Fruit fly (Drosophila melanogaster): ENCODE results near the gene PICK1.
A peak's percentile ranks its signal among the peaks of the same experiment; 100 is the strongest.

PICK1 gene

dm6 chr2L:12720430-12721396 is 25.9 kb downstream of the PICK1 start (continued):
- TF ChIP-seq hbn (GFP tag; IDR thresholded peaks at IDR 0.05; ENCODE audit: partially characterized antibody) (no peak), CG12071 (GFP tag; optimal IDR thresholded peaks at IDR 0.05) (no peak), CTCF (GFP tag; optimal IDR thresholded peaks at IDR 0.05) (no peak), CG17361 (GFP tag; IDR thresholded peaks at IDR 0.05) (peak; percentile 67; the same call in 2 of the 3 replicates), otp (GFP tag; IDR thresholded peaks at IDR 0.05) (peak; percentile 37; the same call in 1 of the 3 replicates), Bgb (GFP tag; IDR thresholded peaks at IDR 0.05; ENCODE audit: partially characterized antibody) (peak; percentile 29; the same call in 1 of the 2 replicates), ind (GFP tag; optimal IDR thresholded peaks at IDR 0.05) (peak; percentile 47), Poxn (GFP tag; IDR thresholded peaks at IDR 0.05) (no peak), C15 (GFP tag; IDR thresholded peaks at IDR 0.05) (0 out of 3 replicates have a peak, but pooled peaks have one; percentile 8), bigmax (GFP tag; optimal IDR thresholded peaks at IDR 0.05) (no peak), Eip74EF (GFP tag; optimal IDR thresholded peaks at IDR 0.05) (no peak), CG8478 (optimal IDR thresholded peaks at IDR 0.05) (no peak), Ptx1 (GFP tag; IDR thresholded peaks at IDR 0.05) (0 out of 2 replicates have a peak, but pooled peaks have one; percentile 43), CG4360 (GFP tag; IDR thresholded peaks at IDR 0.05) (no peak), ken (GFP tag; IDR thresholded peaks at IDR 0.05) (no peak), CG9876 (GFP tag; optimal IDR thresholded peaks at IDR 0.05) (no peak), CoRest (tag; optimal IDR thresholded peaks at IDR 0.05) (peak; percentile 46), Ssrp (tag; optimal IDR thresholded peaks at IDR 0.05) (no peak), CG9817 (tag; optimal IDR thresholded peaks at IDR 0.05) (no peak), CG16815 (GFP tag; optimal IDR thresholded peaks at IDR 0.05) (no peak), Hsf (GFP tag; optimal IDR thresholded peaks at IDR 0.05) (peak; percentile 26), emc (GFP tag; optimal IDR thresholded peaks at IDR 0.05) (no peak), ato (GFP tag; IDR thresholded peaks at IDR 0.05; ENCODE audit: partially characterized antibody) (no peak), exex (tag; optimal IDR thresholded peaks at IDR 0.05) (peak; percentile 86), Dref (GFP tag; IDR thresholded peaks at IDR 0.05) (no peak), nom (GFP tag; optimal IDR thresholded peaks at IDR 0.05) (no peak), CG6272 (GFP tag; IDR thresholded peaks at IDR 0.05) (no peak), CG9727 (GFP tag; optimal IDR thresholded peaks at IDR 0.05) (peak; percentile 59), CG30431 (GFP tag; optimal IDR thresholded peaks at IDR 0.05) (no peak), Mrtf (GFP tag; IDR thresholded peaks at IDR 0.05) (peak; percentile 30; the same call in 2 of the 3 replicates), sug (tag; optimal IDR thresholded peaks at IDR 0.05) (peak; percentile 77), Meics (GFP tag; optimal IDR thresholded peaks at IDR 0.05) (peak; percentile 73), CG1529 (GFP tag; optimal IDR thresholded peaks at IDR 0.05) (no peak), CG8388 (GFP tag; optimal IDR thresholded peaks at IDR 0.05) (peak; percentile 9), Dbx (GFP tag; IDR thresholded peaks at IDR 0.05) (peak; percentile 82), phol (tag; optimal IDR thresholded peaks at IDR 0.05) (peak; percentile 63), eve (GFP tag; optimal IDR thresholded peaks at IDR 0.05) (no peak), lilli (GFP tag; optimal IDR thresholded peaks at IDR 0.05) (peak; percentile 61), grau (tag; optimal IDR thresholded peaks at IDR 0.05) (peak; percentile 96), CG6254 (GFP tag; optimal IDR thresholded peaks at IDR 0.05) (peak; percentile 3), CG10321 (GFP tag; IDR thresholded peaks at IDR 0.05) (no peak), gsb-n (tag; optimal IDR thresholded peaks at IDR 0.05) (no peak), CG15514 (GFP tag; optimal IDR thresholded peaks at IDR 0.05) (peak; percentile 48), sna (GFP tag; IDR thresholded peaks at IDR 0.05; ENCODE audit: partially characterized antibody) (no peak), Elba2 (GFP tag; optimal IDR thresholded peaks at IDR 0.05) (no peak), zen (tag; optimal IDR thresholded peaks at IDR 0.05) (no peak), CG6791 (GFP tag; IDR thresholded peaks at IDR 0.05; ENCODE audit: partially characterized antibody) (no peak), jing (GFP tag; optimal IDR thresholded peaks at IDR 0.05) (no peak), CG4707 (GFP tag; optimal IDR thresholded peaks at IDR 0.05) (no peak)
